Fruit fly (Drosophila melanogaster) whole organism, embryonic: Measurements from ENCODE around the gene Pld3.

Experiments used
- Abd-B ChIP-seq: fragments of 200-800 bp; sonication (Bioruptor generic); optimal IDR thresholded peaks from 2 replicates; lab custom pipeline; 2018; ENCODE audit warnings: missing biosample characterization, mild to moderate bottlenecking, missing genetic modification characterization, moderate library complexity
- Adf1 ChIP-seq: fragments of 200-800 bp; sonication (Bioruptor generic); IDR thresholded peaks from 2 replicates; pipeline ENCODE4 v1.3.6; 2022; ENCODE audit warnings: missing biosample characterization, missing genetic modification characterization
- BEAF-32 ChIP-seq: fragments of 200-800 bp; sonication (Bioruptor generic); optimal IDR thresholded peaks from 3 replicates; lab custom pipeline; 2017; ENCODE audit warnings: missing biosample characterization, missing genetic modification characterization, mild to moderate bottlenecking, moderate library complexity, missing genetic modification reagents
- CG10654 ChIP-seq: fragments of 200-800 bp; sonication (Bioruptor generic); optimal IDR thresholded peaks from 2 replicates; lab custom pipeline; 2016; ENCODE audit warnings: missing biosample characterization, missing genetic modification characterization
- CG11398 ChIP-seq: fragments of 200-800 bp; sonication (Bioruptor generic); optimal IDR thresholded peaks from 2 replicates; lab custom pipeline; 2016; ENCODE audit warnings: missing biosample characterization, missing genetic modification characterization
- CG11696 ChIP-seq: fragments of 200-800 bp; sonication (Bioruptor generic); IDR thresholded peaks from 2 replicates; pipeline ENCODE4 v1.3.6; 2022; ENCODE audit warnings: missing biosample characterization, missing genetic modification characterization
- CG12942 ChIP-seq: fragments of 200-800 bp; sonication (Bioruptor generic); optimal IDR thresholded peaks from 3 replicates; lab custom pipeline; 2016; ENCODE audit warnings: missing biosample characterization, missing genetic modification characterization
- CG13287 ChIP-seq: fragments of 200-800 bp; sonication (Bioruptor generic); IDR thresholded peaks from 2 replicates; pipeline ENCODE4 v1.3.6; 2022; ENCODE audit warnings: missing biosample characterization, missing genetic modification characterization; ENCODE audit not compliant: partially characterized antibody
- CG15073 ChIP-seq: fragments of 200-800 bp; sonication (Bioruptor generic); optimal IDR thresholded peaks from 2 replicates; lab custom pipeline; 2016; ENCODE audit warnings: missing biosample characterization, missing genetic modification characterization
- CG16779 ChIP-seq: fragments of 200-800 bp; sonication (Bioruptor generic); IDR thresholded peaks from 2 replicates; pipeline ENCODE4 v1.3.6; 2022; ENCODE audit warnings: missing biosample characterization, missing genetic modification characterization
- CG17612 ChIP-seq: fragments of 200-800 bp; sonication (Bioruptor generic); IDR thresholded peaks from 2 replicates; pipeline ENCODE4 v1.3.6; 2022; ENCODE audit warnings: missing biosample characterization, missing genetic modification characterization
- CG17912 ChIP-seq: fragments of 200-800 bp; sonication (Bioruptor generic); optimal IDR thresholded peaks from 2 replicates; lab custom pipeline; 2018; ENCODE audit warnings: missing biosample characterization, mild to moderate bottlenecking, missing genetic modification characterization
- CG32772 ChIP-seq: fragments of 200-800 bp; sonication (Bioruptor generic); IDR thresholded peaks from 2 replicates; pipeline ENCODE4 v1.3.6; 2022; ENCODE audit warnings: missing biosample characterization, missing genetic modification characterization
- CG4617 ChIP-seq: fragments of 200-800 bp; sonication (Bioruptor generic); optimal IDR thresholded peaks from 3 replicates; lab custom pipeline; 2016; ENCODE audit warnings: missing biosample characterization, missing genetic modification characterization, borderline replicate concordance
- CG6654 ChIP-seq: fragments of 200-800 bp; sonication (Bioruptor generic); optimal IDR thresholded peaks from 2 replicates; lab custom pipeline; 2017; ENCODE audit warnings: missing biosample characterization, mild to moderate bottlenecking, missing genetic modification characterization
- CG6689 ChIP-seq: fragments of 200-800 bp; sonication (Bioruptor generic); IDR thresholded peaks from 2 replicates; pipeline ENCODE4 v1.3.6; 2022; ENCODE audit warnings: missing biosample characterization, missing genetic modification characterization
- CG8944 ChIP-seq: fragments of 200-800 bp; sonication (Bioruptor generic); optimal IDR thresholded peaks from 3 replicates; lab custom pipeline; 2016; ENCODE audit warnings: missing biosample characterization, missing genetic modification characterization
- CoRest ChIP-seq: fragments of 200-800 bp; sonication (Bioruptor generic); optimal IDR thresholded peaks from 3 replicates; lab custom pipeline; 2018; ENCODE audit warnings: missing biosample characterization, mild to moderate bottlenecking, missing genetic modification characterization, moderate library complexity
- Dip3 ChIP-seq: fragments of 200-800 bp; sonication (Bioruptor generic); optimal IDR thresholded peaks from 3 replicates; lab custom pipeline; 2016; ENCODE audit warnings: missing biosample characterization, missing genetic modification characterization
- Ets65A ChIP-seq: fragments of 200-800 bp; sonication (Bioruptor generic); peaks from one replicate; lab custom pipeline; 2016; ENCODE audit warnings: missing biosample characterization, missing genetic modification characterization
- Hr51 ChIP-seq, 2 experiments: fragments of 200-800 bp; sonication (Bioruptor generic); optimal IDR thresholded peaks; 2 replicates in 1 of 2; 3 replicates in 1 of 2; lab custom pipeline; 2016 to 2018; ENCODE audit warnings: missing biosample characterization in 2 of 2, missing genetic modification characterization in 2 of 2, mild to moderate bottlenecking in 1 of 2, moderate library complexity in 1 of 2
- Hr78 ChIP-seq, 2 experiments: fragments of 200-800 bp in 1 of 2; fragments of >200 bp in 1 of 2; sonication (Bioruptor generic) in 1 of 2; optimal IDR thresholded peaks; 2 replicates each; lab custom pipeline; 2017 to 2019; ENCODE audit warnings: missing biosample characterization in 2 of 2, missing genetic modification characterization in 2 of 2, mild to moderate bottlenecking in 1 of 2, moderate library complexity in 1 of 2
- Med ChIP-seq: fragments of 200-800 bp; sonication (Bioruptor generic); peaks from one replicate; lab custom pipeline; 2016; ENCODE audit warnings: missing biosample characterization, missing genetic modification characterization, mild to moderate bottlenecking, inconsistent platforms, moderate library complexity
- amos ChIP-seq: fragments of 200-800 bp; sonication (Bioruptor generic); IDR thresholded peaks from 2 replicates; pipeline ENCODE4 v1.3.6; 2022; ENCODE audit warnings: missing biosample characterization, missing genetic modification characterization; ENCODE audit not compliant: partially characterized antibody
- bab2 ChIP-seq: fragments of 200-800 bp; sonication (Bioruptor generic); optimal IDR thresholded peaks from 2 replicates; lab custom pipeline; 2016; ENCODE audit warnings: missing biosample characterization, missing genetic modification characterization
- cas ChIP-seq: fragments of 200-800 bp; sonication (Bioruptor generic); IDR thresholded peaks from 2 replicates; pipeline ENCODE4 v1.3.6; 2022; ENCODE audit warnings: missing biosample characterization, missing genetic modification characterization
- chinmo ChIP-seq: fragments of 200-800 bp; sonication (Bioruptor generic); IDR thresholded peaks from 4 replicates; pipeline ENCODE4 v1.3.6; 2022; ENCODE audit warnings: missing biosample characterization, missing genetic modification characterization; ENCODE audit not compliant: partially characterized antibody
- crp ChIP-seq, 2 experiments: fragments of 200-800 bp; sonication (Bioruptor generic); optimal IDR thresholded peaks; 2 replicates in 1 of 2; 3 replicates in 1 of 2; lab custom pipeline; 2017; ENCODE audit warnings: missing biosample characterization in 2 of 2, missing genetic modification characterization in 2 of 2, mild to moderate bottlenecking in 1 of 2, moderate library complexity in 1 of 2
- dati ChIP-seq: fragments of 200-800 bp; sonication (Bioruptor generic); IDR thresholded peaks from 2 replicates; pipeline ENCODE4 v1.3.6; 2022; ENCODE audit warnings: missing biosample characterization, missing genetic modification characterization
- dmrt99B ChIP-seq: fragments of 200-800 bp; sonication (Bioruptor generic); optimal IDR thresholded peaks from 2 replicates; lab custom pipeline; 2018; ENCODE audit warnings: missing biosample characterization, mild to moderate bottlenecking, missing genetic modification characterization, moderate library complexity
- fd64A ChIP-seq: fragments of 200-800 bp; sonication (Bioruptor generic); optimal IDR thresholded peaks from 3 replicates; lab custom pipeline; 2018; ENCODE audit warnings: missing biosample characterization, mild to moderate bottlenecking, missing genetic modification characterization
- gce ChIP-seq: fragments of 200-800 bp; sonication (Bioruptor generic); IDR thresholded peaks from 3 replicates; pipeline ENCODE4 v1.3.6; 2022; ENCODE audit warnings: missing biosample characterization, missing genetic modification characterization
- grau ChIP-seq: fragments of 200-800 bp; optimal IDR thresholded peaks from 3 replicates; lab custom pipeline; 2019; ENCODE audit warnings: missing biosample characterization, mild to moderate bottlenecking, missing genetic modification characterization, moderate library complexity
- gsb-n ChIP-seq: fragments of 200-800 bp; sonication (Bioruptor generic); optimal IDR thresholded peaks from 3 replicates; lab custom pipeline; 2018; ENCODE audit warnings: missing biosample characterization, mild to moderate bottlenecking, missing genetic modification characterization
- insv ChIP-seq, 2 experiments: fragments of 200-800 bp; sonication (Bioruptor generic); optimal IDR thresholded peaks; 3 replicates each; lab custom pipeline; 2016 to 2018; ENCODE audit warnings: missing biosample characterization in 2 of 2, missing genetic modification characterization in 2 of 2
- ken ChIP-seq: fragments of 200-800 bp; sonication (Bioruptor generic); IDR thresholded peaks from 3 replicates; pipeline ENCODE4 v1.3.6; 2022; ENCODE audit warnings: missing biosample characterization, missing genetic modification characterization
- klu ChIP-seq: fragments of 200-800 bp; sonication (Bioruptor generic); IDR thresholded peaks from 2 replicates; pipeline ENCODE4 v1.3.6; 2022; ENCODE audit warnings: missing biosample characterization, missing genetic modification characterization
- lmd ChIP-seq: fragments of 200-800 bp; sonication (Bioruptor generic); IDR thresholded peaks from 2 replicates; pipeline ENCODE4 v1.3.6; 2022; ENCODE audit warnings: missing biosample characterization, missing genetic modification characterization
- maf-S ChIP-seq: fragments of 200-800 bp; sonication (Bioruptor generic); optimal IDR thresholded peaks from 2 replicates; lab custom pipeline; 2016; ENCODE audit warnings: missing biosample characterization, missing genetic modification characterization
- nau ChIP-seq: fragments of 200-800 bp; sonication (Bioruptor generic); optimal IDR thresholded peaks from 3 replicates; lab custom pipeline; 2017; ENCODE audit warnings: missing biosample characterization, mild to moderate bottlenecking, missing genetic modification characterization, missing genetic modification reagents
- nom ChIP-seq: fragments of 200-800 bp; sonication (Bioruptor generic); optimal IDR thresholded peaks from 2 replicates; lab custom pipeline; 2017; ENCODE audit warnings: missing biosample characterization, missing genetic modification characterization, mild to moderate bottlenecking, moderate library complexity, missing genetic modification reagents
- oc ChIP-seq: fragments of 200-800 bp; sonication (Bioruptor generic); optimal IDR thresholded peaks from 2 replicates; lab custom pipeline; 2018; ENCODE audit warnings: missing biosample characterization, mild to moderate bottlenecking, missing genetic modification characterization, moderate library complexity
- onecut ChIP-seq: fragments of 200-800 bp; sonication (Bioruptor generic); IDR thresholded peaks from 2 replicates; pipeline ENCODE4 v1.3.6; 2022; ENCODE audit warnings: missing biosample characterization, missing genetic modification characterization
- pnt ChIP-seq: fragments of 200-800 bp; sonication (Bioruptor generic); optimal IDR thresholded peaks from 3 replicates; lab custom pipeline; 2016; ENCODE audit warnings: missing biosample characterization, missing genetic modification characterization
- sob ChIP-seq: fragments of 200-800 bp; sonication (Bioruptor generic); IDR thresholded peaks from 2 replicates; pipeline ENCODE4 v1.3.6; 2022; ENCODE audit warnings: missing biosample characterization, missing genetic modification characterization
- tll ChIP-seq, 2 experiments: fragments of 200-800 bp in 1 of 2; fragments of >200 bp in 1 of 2; sonication (Bioruptor generic) in 1 of 2; optimal IDR thresholded peaks; 2 replicates each; lab custom pipeline; 2017 to 2019; ENCODE audit warnings: missing biosample characterization in 2 of 2, missing genetic modification characterization in 2 of 2, mild to moderate bottlenecking in 1 of 2, moderate library complexity in 1 of 2
- unc-4 ChIP-seq: fragments of 200-800 bp; sonication (Bioruptor generic); IDR thresholded peaks from 2 replicates; pipeline ENCODE4 v1.3.6; 2022; ENCODE audit warnings: missing biosample characterization, missing genetic modification characterization; ENCODE audit not compliant: partially characterized antibody
- zf30C ChIP-seq: fragments of 200-800 bp; sonication (Bioruptor generic); optimal IDR thresholded peaks from 3 replicates; lab custom pipeline; 2018; ENCODE audit warnings: missing biosample characterization, mild to moderate bottlenecking, missing genetic modification characterization

Pld3 gene

DNA sequence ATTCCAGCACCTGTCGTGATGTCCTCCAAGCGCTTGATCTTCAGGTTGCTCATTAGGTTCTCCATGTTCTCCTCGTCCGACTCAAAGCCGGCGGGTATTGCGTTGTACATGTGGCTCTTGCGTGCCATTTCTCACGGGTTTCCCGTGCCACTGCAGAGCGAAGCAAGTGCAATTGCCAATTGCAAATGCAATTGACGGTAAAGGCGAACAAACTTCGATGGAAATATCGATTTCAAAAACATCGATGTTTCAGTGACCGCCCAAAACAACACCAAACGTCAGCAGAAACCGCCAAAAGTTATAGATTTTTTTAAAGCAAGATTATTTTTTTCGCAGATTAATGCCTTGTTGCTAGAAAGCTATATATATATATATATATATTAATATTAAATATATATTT, 4.2 kb downstream of the Pld3 start, which contains the start of gene Nbr (continued):
- peak; percentile 54 for TF ChIP-seq BEAF-32 (GFP tag; lab: Kevin White, UChicago)
- no peak for TF ChIP-seq fd64A (GFP tag; lab: Kevin White, UChicago)
- peak in 1 of 2 experiments; percentile 15 for TF ChIP-seq insv (GFP tag; optimal IDR thresholded peaks at IDR 0.05; lab: Kevin White, UChicago)
- peak; percentile 62 for TF ChIP-seq amos (GFP tag; lab: Robert Waterston, UW)
- no peak for TF ChIP-seq oc
- TF ChIP-seq grau (tag; lab: Kevin White, UChicago): no peak
- peak; percentile 71 for TF ChIP-seq Ets65A
- peak; percentile 27 for TF ChIP-seq CG4617 (GFP tag; lab: Kevin White, UChicago)
- TF ChIP-seq CG17612 (GFP tag; lab: Robert Waterston, UW): no peak
- no peak for TF ChIP-seq CG8944 (GFP tag; lab: Kevin White, UChicago)
- no peak for TF ChIP-seq CG32772
- TF ChIP-seq CG13287 (GFP tag; lab: Robert Waterston, UW): peak; percentile 61
- TF ChIP-seq ken (GFP tag; lab: Robert Waterston, UW): 0 out of 3 replicates have a peak, but pooled peaks have one; percentile 40
- TF ChIP-seq CG10654: no peak
- peak; percentile 76; the same call in 1 of the 4 replicates for TF ChIP-seq chinmo (GFP tag; lab: Robert Waterston, UW)

- TF ChIP-seq unc-4 (GFP tag; lab: Robert Waterston, UW) (no peak), dati (GFP tag; lab: Robert Waterston, UW) (no peak), gce (GFP tag; lab: Robert Waterston, UW) (no peak), CG11696 (0 out of 2 replicates have a peak, but pooled peaks have one; percentile 39), lmd (GFP tag; lab: Robert Waterston, UW) (peak; percentile 63), CG6689 (peak; percentile 17; the same call in 1 of the 2 replicates), CG13287 (GFP tag; lab: Robert Waterston, UW) (no peak), dmrt99B (tag; lab: Kevin White, UChicago) (peak; percentile 31), Adf1 (GFP tag; lab: Robert Waterston, UW) (no peak), crp (GFP tag; optimal IDR thresholded peaks at IDR 0.05; lab: Kevin White, UChicago) (no peak), Dip3 (peak; percentile 46), gsb-n (tag; lab: Kevin White, UChicago) (no peak), CG15073 (GFP tag; lab: Kevin White, UChicago) (no peak), pnt (GFP tag; lab: Kevin White, UChicago) (peak; percentile 21), tll (GFP tag; optimal IDR thresholded peaks at IDR 0.05; lab: Kevin White, UChicago) (no peak), klu (GFP tag; lab: Robert Waterston, UW) (0 out of 2 replicates have a peak, but pooled peaks have one; percentile 27), Hr51 (GFP tag; optimal IDR thresholded peaks at IDR 0.05; lab: Kevin White, UChicago) (peak in 1 of 2 experiments; percentile 43), Hr78 (GFP tag; optimal IDR thresholded peaks at IDR 0.05; lab: Kevin White, UChicago) (no peak), CG16779 (GFP tag; lab: Robert Waterston, UW) (peak; percentile 65), CG12942 (GFP tag; lab: Kevin White, UChicago) (peak; percentile 38), nau (GFP tag; lab: Kevin White, UChicago) (no peak), Abd-B (GFP tag; lab: Kevin White, UChicago) (peak; percentile 54), CG11398 (GFP tag; lab: Kevin White, UChicago) (no peak), CG6654 (GFP tag; lab: Kevin White, UChicago) (peak; percentile 20), cas (GFP tag; lab: Robert Waterston, UW) (no peak), CG17912 (no peak), CoRest (tag; lab: Kevin White, UChicago) (peak; percentile 60), zf30C (GFP tag; lab: Kevin White, UChicago) (no peak), maf-S (GFP tag; lab: Kevin White, UChicago) (peak; percentile 18), Med (GFP tag; lab: Kevin White, UChicago) (peak; percentile 84), bab2 (GFP tag; lab: Kevin White, UChicago) (no peak), sob (GFP tag; lab: Robert Waterston, UW) (no peak; the same call in 1 of the 2 replicates), onecut (GFP tag; lab: Robert Waterston, UW) (no peak), nom (GFP tag; lab: Kevin White, UChicago) (no peak)
Measured at dm6 chr2L:21163311-21163842, 4.7 kb downstream of the Pld3 start, which contains the start of gene Noc2. TSS of gene Noc2 (plus strand) at chr2L:21163641.
